Fruit fly (Drosophila melanogaster): Measurements from ENCODE around the gene Pgant6.

The Pgant6 gene

DNA sequence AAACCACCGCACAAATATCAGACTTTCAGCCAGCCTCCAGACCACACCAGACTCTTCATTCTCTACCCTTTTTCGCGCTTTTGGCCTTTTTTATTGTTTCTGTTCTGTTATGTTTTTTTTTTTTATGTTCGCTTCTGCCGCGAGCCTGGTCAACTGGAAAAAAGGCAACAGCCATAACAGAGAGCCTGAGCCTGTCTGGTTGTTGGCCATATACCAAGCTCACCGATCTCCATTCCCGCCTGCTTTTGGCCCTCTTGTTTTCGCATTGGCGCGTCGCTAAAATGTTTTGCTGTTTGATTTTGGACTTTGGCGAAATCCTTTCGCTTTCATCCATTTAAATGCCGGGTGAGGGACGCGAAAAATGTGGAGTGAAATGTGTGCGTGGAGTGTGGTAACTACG lies 51.6 kb downstream of the Pgant6 start (continued):
- TF ChIP-seq HLH106 (tag; optimal IDR thresholded peaks at IDR 0.05) (no peak), CrebA (GFP tag; optimal IDR thresholded peaks at IDR 0.05; ENCODE audit: borderline replicate concordance) (peak; percentile 79)

- no peak for TF ChIP-seq Mio (GFP tag; optimal IDR thresholded peaks at IDR 0.05)
- peak; percentile 50 for TF ChIP-seq br (GFP tag; optimal IDR thresholded peaks at IDR 0.05)
- TF ChIP-seq brk (GFP tag; optimal IDR thresholded peaks at IDR 0.05) = peak; percentile 29
- peak; percentile 87 for TF ChIP-seq rgr (GFP tag; optimal IDR thresholded peaks at IDR 0.05)
- TF ChIP-seq usp (GFP tag; optimal IDR thresholded peaks at IDR 0.05) = no peak
- TF ChIP-seq Rel (GFP tag; optimal IDR thresholded peaks at IDR 0.05) = no peak
- peak; percentile 71 for TF ChIP-seq Rel (tag; optimal IDR thresholded peaks at IDR 0.05)
- TF ChIP-seq Sp1 (GFP tag; optimal IDR thresholded peaks at IDR 0.05) = peak; percentile 98
- peak; percentile 29 for TF ChIP-seq Hnf4 (GFP tag; optimal IDR thresholded peaks at IDR 0.05)
- TF ChIP-seq Dif (GFP tag; optimal IDR thresholded peaks at IDR 0.05; ENCODE audit: partially characterized antibody) = no peak
- peak; percentile 22 for TF ChIP-seq ey (GFP tag; optimal IDR thresholded peaks at IDR 0.05)
- TF ChIP-seq OdsH (GFP tag; optimal IDR thresholded peaks at IDR 0.05) = peak; percentile 89
- peak; percentile 71 for TF ChIP-seq h (GFP tag; optimal IDR thresholded peaks at IDR 0.05)
- TF ChIP-seq Jra (GFP tag; optimal IDR thresholded peaks at IDR 0.05) = no peak
- peak; percentile 36 for TF ChIP-seq dmrt93B (GFP tag; optimal IDR thresholded peaks at IDR 0.05)
- TF ChIP-seq fru (GFP tag; optimal IDR thresholded peaks at IDR 0.05) = peak; percentile 61
- TF ChIP-seq psq (GFP tag; optimal IDR thresholded peaks at IDR 0.05) = peak; percentile 95
- TF ChIP-seq Myc (optimal IDR thresholded peaks at IDR 0.05) = no peak
- TF ChIP-seq Dfd (GFP tag; optimal IDR thresholded peaks at IDR 0.05) = peak; percentile 42
- TF ChIP-seq HLH106 (tag; optimal IDR thresholded peaks at IDR 0.05) = peak; percentile 94
- TF ChIP-seq foxo (GFP tag; optimal IDR thresholded peaks at IDR 0.05) = peak in 1 of 2 experiments; percentile 84
- TF ChIP-seq pan (optimal IDR thresholded peaks at IDR 0.05) = no peak
- TF ChIP-seq CG9705 (GFP tag; optimal IDR thresholded peaks at IDR 0.05) = peak; percentile 15
- TF ChIP-seq Hr83 (GFP tag; optimal IDR thresholded peaks at IDR 0.05; ENCODE audit: poor library complexity, severe bottlenecking) = no peak
- TF ChIP-seq Vsx2 (GFP tag; optimal IDR thresholded peaks at IDR 0.05; ENCODE audit: partially characterized antibody) = no peak
- TF ChIP-seq sage (GFP tag; optimal IDR thresholded peaks at IDR 0.05) = peak; percentile 27
Observed at dm6 chr3L:2834980-2835379, 52.9 kb downstream of the Pgant6 start.
